Fruit fly (Drosophila melanogaster): ENCODE results near the gene CG1636.

dm6 chrX:8286859-8287258 is 13.6 kb downstream of the CG1636 start:
- TF ChIP-seq CG1647 (GFP tag; optimal IDR thresholded peaks at IDR 0.05) (no peak), H2.0 (GFP tag; IDR thresholded peaks at IDR 0.05) (no peak), fd96Cb (tag; optimal IDR thresholded peaks at IDR 0.05) (no peak), CG12071 (GFP tag; optimal IDR thresholded peaks at IDR 0.05) (no peak), MESR4 (GFP tag; optimal IDR thresholded peaks at IDR 0.05) (no peak), gsb-n (tag; optimal IDR thresholded peaks at IDR 0.05) (no peak), Nf-YB (GFP tag; optimal IDR thresholded peaks at IDR 0.05) (no peak), eve (GFP tag; optimal IDR thresholded peaks at IDR 0.05) (no peak), run (tag; optimal IDR thresholded peaks at IDR 0.05) (no peak), CG16815 (GFP tag; optimal IDR thresholded peaks at IDR 0.05) (no peak)
